Fruit fly (Drosophila melanogaster) whole organism, prepupa: Measurements from ENCODE around the gene pico.

ENCODE experiments used
- Blimp-1 ChIP-seq: fragments of 200-800 bp; sonication (Bioruptor generic); optimal IDR thresholded peaks from 3 replicates; lab custom pipeline; 2017; ENCODE audit warnings: missing biosample characterization, missing genetic modification characterization, mild to moderate bottlenecking, moderate library complexity, missing genetic modification reagents
- CG11902 ChIP-seq: fragments of 200-800 bp; sonication (Bioruptor generic); optimal IDR thresholded peaks from 3 replicates; lab custom pipeline; 2016; ENCODE audit warnings: missing biosample characterization, missing genetic modification characterization
- CG16779 ChIP-seq: fragments of 200-800 bp; sonication (Bioruptor generic); optimal IDR thresholded peaks from 3 replicates; lab custom pipeline; 2017; ENCODE audit warnings: missing biosample characterization, mild to moderate bottlenecking, missing genetic modification characterization
- CG31627 ChIP-seq: fragments of 200-800 bp; sonication (Bioruptor generic); optimal IDR thresholded peaks from 3 replicates; lab custom pipeline; 2016; ENCODE audit warnings: missing biosample characterization, missing genetic modification characterization
- CG6854 ChIP-seq: fragments of 200-800 bp; sonication (Bioruptor generic); optimal IDR thresholded peaks from 2 replicates; lab custom pipeline; 2017; ENCODE audit warnings: missing biosample characterization, mild to moderate bottlenecking, missing genetic modification characterization
- OdsH ChIP-seq: fragments of 200-800 bp; sonication (Bioruptor generic); optimal IDR thresholded peaks from 3 replicates; lab custom pipeline; 2016; ENCODE audit warnings: missing biosample characterization, missing genetic modification characterization
- Sox14 ChIP-seq: fragments of 200-800 bp; sonication (Bioruptor generic); optimal IDR thresholded peaks from 3 replicates; lab custom pipeline; 2016; ENCODE audit warnings: missing biosample characterization, missing genetic modification characterization
- achi ChIP-seq: fragments of 200-800 bp; sonication (Bioruptor generic); optimal IDR thresholded peaks from 3 replicates; lab custom pipeline; 2016; ENCODE audit warnings: missing biosample characterization, missing genetic modification characterization
- dsx ChIP-seq: fragments of 200-800 bp; optimal IDR thresholded peaks from 3 replicates; lab custom pipeline; 2019; ENCODE audit warnings: missing biosample characterization, mild to moderate bottlenecking, missing genetic modification characterization, moderate library complexity; ENCODE audit not compliant: poor library complexity, severe bottlenecking
- eg ChIP-seq: fragments of 200-800 bp; sonication (Bioruptor generic); IDR thresholded peaks from 3 replicates; pipeline ENCODE4 v1.3.6; 2022; ENCODE audit warnings: missing biosample characterization, missing genetic modification characterization

DNA sequence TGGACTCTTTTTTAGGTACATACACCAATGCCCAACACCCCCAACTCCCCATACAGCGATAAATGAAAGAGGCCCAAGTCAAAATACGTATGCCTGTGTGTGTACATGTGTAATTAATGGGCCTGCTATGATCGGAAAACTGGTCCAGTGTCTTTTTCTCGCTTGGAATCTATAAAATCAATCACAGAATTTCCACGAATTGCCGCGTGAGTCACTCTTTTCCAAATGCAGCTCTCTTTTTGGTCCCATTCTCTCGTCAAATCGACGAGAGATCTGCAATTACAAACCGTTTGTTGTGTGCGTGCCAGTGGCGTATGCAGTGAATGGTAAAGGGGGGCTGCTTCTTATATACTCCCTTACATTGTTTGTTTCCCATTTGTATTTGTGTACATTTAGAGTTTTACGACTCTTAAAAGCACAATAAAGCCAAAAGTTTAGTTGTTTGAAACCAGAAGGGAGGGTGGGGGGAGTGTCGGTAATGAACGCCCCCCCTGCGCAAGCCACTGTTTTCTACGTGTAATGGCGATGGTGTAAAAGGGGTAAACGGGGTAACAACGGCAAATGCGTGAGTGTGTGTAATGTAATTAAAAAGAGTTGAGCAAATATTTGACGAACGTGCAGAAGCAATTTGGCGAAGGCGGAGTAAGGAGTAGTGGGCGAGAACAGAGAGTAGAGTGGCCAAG is 5.0 kb downstream of the pico start:
- peak; percentile 84 for TF ChIP-seq Blimp-1 (GFP tag; lab: Kevin White, UChicago)
- peak; percentile 95 for TF ChIP-seq CG6854
- TF ChIP-seq eg (GFP tag; lab: Robert Waterston, UW) = peak; percentile 97
- peak; percentile 95 for TF ChIP-seq CG11902 (GFP tag; lab: Kevin White, UChicago)
- peak; percentile 96 for TF ChIP-seq Sox14 (GFP tag; lab: Kevin White, UChicago)
- peak; percentile 90 for TF ChIP-seq dsx
- peak; percentile 84 for TF ChIP-seq CG16779 (tag; lab: Kevin White, UChicago)
- peak; percentile 94 for TF ChIP-seq achi
- peak; percentile 96 for TF ChIP-seq CG31627 (GFP tag; lab: Kevin White, UChicago)
- peak; percentile 94 for TF ChIP-seq OdsH (GFP tag; lab: Kevin White, UChicago)
